Worm (Caenorhabditis elegans) whole organism, late embryonic: ENCODE results near the gene Y82E9BL.18.
"Not testable (repeated sequence)": the region's sequence is repeated elsewhere in the genome, so short reads cannot be mapped to it uniquely, and the experiment has no call there.

Experiments
- F13H6.1 ChIP-seq: sonication (generic microtip); optimal IDR thresholded peaks from 2 replicates; lab custom pipeline; 2016; ENCODE audit warnings: missing genetic modification characterization, missing compliant biosample characterization
- T23F11.4 ChIP-seq: fragments of 200-800 bp; sonication (Bioruptor generic); optimal IDR thresholded peaks from 2 replicates; lab custom pipeline; 2018; ENCODE audit warnings: mild to moderate bottlenecking, missing genetic modification characterization, missing compliant biosample characterization
- Y22D7AL.16 ChIP-seq: sonication (generic microtip); optimal IDR thresholded peaks from 2 replicates; lab custom pipeline; 2016; ENCODE audit warnings: missing genetic modification characterization, missing compliant biosample characterization
- ama-1 ChIP-seq: fragments of 150-350 bp; optimal IDR thresholded peaks from 2 replicates; lab custom pipeline; 2014
- ceh-14 ChIP-seq: sonication (generic microtip); optimal IDR thresholded peaks from 2 replicates; lab custom pipeline; 2016; ENCODE audit warnings: missing genotype, missing genetic modification characterization, missing compliant biosample characterization
- ceh-19 ChIP-seq: fragments of 200-800 bp; sonication (Bioruptor generic); optimal IDR thresholded peaks from 2 replicates; lab custom pipeline; 2018; ENCODE audit warnings: mild to moderate bottlenecking, missing genetic modification characterization, missing compliant biosample characterization
- ceh-2 ChIP-seq: sonication (generic microtip); optimal IDR thresholded peaks from 2 replicates; lab custom pipeline; 2016; ENCODE audit warnings: missing genotype, missing genetic modification characterization, missing compliant biosample characterization
- ceh-34 ChIP-seq: sonication (generic microtip); optimal IDR thresholded peaks from 2 replicates; lab custom pipeline; 2016; ENCODE audit warnings: mild to moderate bottlenecking, missing genetic modification characterization, missing compliant biosample characterization
- ceh-45 ChIP-seq: fragments of 200-800 bp; sonication (Bioruptor generic); IDR thresholded peaks from 2 replicates; pipeline ENCODE4 v1.3.6; 2022; ENCODE audit warnings: missing genetic modification reagents, missing genetic modification characterization, missing compliant biosample characterization
- ceh-9 ChIP-seq: sonication (generic microtip); optimal IDR thresholded peaks from 2 replicates; lab custom pipeline; 2016; ENCODE audit warnings: mild to moderate bottlenecking, missing genetic modification characterization, inconsistent platforms, missing compliant biosample characterization
- che-1 ChIP-seq: sonication (generic microtip); optimal IDR thresholded peaks from 2 replicates; lab custom pipeline; 2016; ENCODE audit warnings: mild to moderate bottlenecking, missing genetic modification characterization, missing compliant biosample characterization
- dve-1 ChIP-seq: sonication (generic microtip); optimal IDR thresholded peaks from 2 replicates; lab custom pipeline; 2017; ENCODE audit warnings: antibody characterized with exemption, mild to moderate bottlenecking, missing genetic modification characterization, missing compliant biosample characterization
- elt-4 ChIP-seq: sonication (generic microtip); optimal IDR thresholded peaks from 2 replicates; lab custom pipeline; 2016; ENCODE audit warnings: missing genetic modification characterization, missing compliant biosample characterization
- ets-4 ChIP-seq: sonication (generic microtip); optimal IDR thresholded peaks from 2 replicates; lab custom pipeline; 2016; ENCODE audit warnings: missing genetic modification characterization, missing compliant biosample characterization
- eyg-1 ChIP-seq: sonication (generic microtip); optimal IDR thresholded peaks from 2 replicates; lab custom pipeline; 2016; ENCODE audit warnings: missing genotype, missing genetic modification characterization, missing compliant biosample characterization
- gmeb-2 ChIP-seq: sonication (generic microtip); optimal IDR thresholded peaks from 2 replicates; lab custom pipeline; 2016; ENCODE audit warnings: missing genetic modification characterization, inconsistent platforms, missing compliant biosample characterization
- hlh-15 ChIP-seq: sonication (generic microtip); optimal IDR thresholded peaks from 2 replicates; lab custom pipeline; 2016; ENCODE audit warnings: missing genetic modification characterization, missing compliant biosample characterization
- hlh-30 ChIP-seq: sonication (generic microtip); optimal IDR thresholded peaks from 2 replicates; lab custom pipeline; 2017; ENCODE audit warnings: antibody characterized with exemption, missing genetic modification characterization, missing compliant biosample characterization; ENCODE audit not compliant: insufficient read depth
- hlh-8 ChIP-seq: sonication (generic microtip); optimal IDR thresholded peaks from 2 replicates; lab custom pipeline; 2016; ENCODE audit warnings: missing genotype, missing genetic modification characterization, missing compliant biosample characterization
- lim-6 ChIP-seq: sonication (generic microtip); optimal IDR thresholded peaks from 2 replicates; lab custom pipeline; 2016; ENCODE audit warnings: missing genetic modification characterization, missing compliant biosample characterization
- lin-11 ChIP-seq: fragments of 200-800 bp; sonication (Bioruptor generic); optimal IDR thresholded peaks from 2 replicates; lab custom pipeline; 2018; ENCODE audit warnings: mild to moderate bottlenecking, missing genetic modification characterization, missing compliant biosample characterization
- madf-2 ChIP-seq: sonication (generic microtip); optimal IDR thresholded peaks from 2 replicates; lab custom pipeline; 2017; ENCODE audit warnings: missing genetic modification characterization, missing compliant biosample characterization
- nhr-11 ChIP-seq: fragments of 150-350 bp; optimal IDR thresholded peaks from 2 replicates; lab custom pipeline; 2014; ENCODE audit warnings: missing biosample characterization, missing genetic modification characterization
- odd-2 ChIP-seq: sonication (generic microtip); optimal IDR thresholded peaks from 2 replicates; lab custom pipeline; 2017; ENCODE audit warnings: antibody characterized with exemption, mild to moderate bottlenecking, missing genetic modification characterization, missing compliant biosample characterization
- pat-9 ChIP-seq: fragments of 200-800 bp; sonication (Bioruptor generic); optimal IDR thresholded peaks from 2 replicates; lab custom pipeline; 2018; ENCODE audit warnings: mild to moderate bottlenecking, missing genetic modification characterization, moderate library complexity, missing compliant biosample characterization
- pha-2 ChIP-seq: sonication (generic microtip); optimal IDR thresholded peaks from 2 replicates; lab custom pipeline; 2017; ENCODE audit warnings: mild to moderate bottlenecking, missing genetic modification characterization, missing compliant biosample characterization
- pha-4 ChIP-seq: fragments of 150-350 bp; optimal IDR thresholded peaks from 2 replicates; lab custom pipeline; 2018; ENCODE audit warnings: missing biosample characterization, missing genetic modification reagents, missing genetic modification characterization
- pqm-1 ChIP-seq: sonication (generic microtip); optimal IDR thresholded peaks from 2 replicates; lab custom pipeline; 2016; ENCODE audit warnings: missing genetic modification characterization, missing compliant biosample characterization
- ref-2 ChIP-seq: sonication (generic microtip); optimal IDR thresholded peaks from 2 replicates; lab custom pipeline; 2016; ENCODE audit warnings: missing genetic modification characterization, missing compliant biosample characterization
- rnt-1 ChIP-seq: sonication (generic microtip); optimal IDR thresholded peaks from 2 replicates; lab custom pipeline; 2016; ENCODE audit warnings: missing genetic modification characterization, missing compliant biosample characterization
- sdc-2 ChIP-seq: sonication (generic microtip); optimal IDR thresholded peaks from 2 replicates; lab custom pipeline; 2016; ENCODE audit warnings: missing genotype, missing genetic modification characterization, missing compliant biosample characterization
- sox-4 ChIP-seq: sonication (generic microtip); optimal IDR thresholded peaks from 2 replicates; lab custom pipeline; 2017; ENCODE audit warnings: mild to moderate bottlenecking, missing genetic modification characterization, inconsistent platforms, missing compliant biosample characterization
- syd-9 ChIP-seq: sonication (generic microtip); optimal IDR thresholded peaks from 2 replicates; lab custom pipeline; 2016; ENCODE audit warnings: mild to moderate bottlenecking, missing genetic modification characterization, moderate library complexity, missing compliant biosample characterization
- tbx-7 ChIP-seq: sonication (generic microtip); optimal IDR thresholded peaks from 2 replicates; lab custom pipeline; 2016; ENCODE audit warnings: missing genotype, missing genetic modification characterization, missing compliant biosample characterization
- ttx-3 ChIP-seq: sonication (generic microtip); optimal IDR thresholded peaks from 2 replicates; lab custom pipeline; 2016; ENCODE audit warnings: missing genetic modification reagents, missing genetic modification characterization, missing compliant biosample characterization
- unc-42 ChIP-seq: sonication (generic microtip); optimal IDR thresholded peaks from 2 replicates; lab custom pipeline; 2016; ENCODE audit warnings: missing genotype, missing genetic modification characterization, missing compliant biosample characterization
- unc-55 ChIP-seq: sonication (generic microtip); optimal IDR thresholded peaks from 2 replicates; lab custom pipeline; 2017; ENCODE audit warnings: missing biosample characterization, missing genetic modification reagents, missing genetic modification characterization
- unc-86 ChIP-seq: sonication (generic microtip); optimal IDR thresholded peaks from 2 replicates; lab custom pipeline; 2016; ENCODE audit warnings: missing genetic modification characterization, missing compliant biosample characterization
- ztf-16 ChIP-seq: sonication (generic microtip); optimal IDR thresholded peaks from 2 replicates; lab custom pipeline; 2017; ENCODE audit warnings: missing genetic modification characterization, missing compliant biosample characterization

Y82E9BL.18 gene

ce11 chrIII:1354523-1354922 lies 27.9 kb downstream of the Y82E9BL.18 start:
- TF ChIP-seq ama-1 (lab: Kevin White, UChicago) (no peak), unc-42 (tag; lab: Kevin White, UChicago) (no peak), ets-4 (tag; lab: Kevin White, UChicago) (no peak), syd-9 (tag; lab: Kevin White, UChicago) (no peak), ztf-16 (tag; lab: Kevin White, UChicago) (no peak), madf-2 (tag; lab: Kevin White, UChicago) (no peak), ceh-19 (GFP tag; lab: Kevin White, UChicago) (no peak), hlh-15 (no peak), tbx-7 (tag; lab: Kevin White, UChicago) (no peak), lim-6 (tag; lab: Kevin White, UChicago) (no peak), rnt-1 (tag; lab: Kevin White, UChicago) (no peak), pat-9 (tag; lab: Kevin White, UChicago) (no peak), ceh-14 (tag; lab: Kevin White, UChicago) (no peak), Y22D7AL.16 (no peak), lin-11 (tag; lab: Kevin White, UChicago) (no peak), ttx-3 (tag; lab: Kevin White, UChicago) (no peak), unc-55 (GFP tag; lab: Kevin White, UChicago) (no peak), pha-2 (no peak)

- TF ChIP-seq pqm-1 (tag; lab: Kevin White, UChicago) (no peak), ceh-45 (GFP tag; lab: Robert Waterston, UW) (no peak), pat-9 (tag; lab: Kevin White, UChicago) (no peak), F13H6.1 (tag; lab: Kevin White, UChicago) (no peak), lim-6 (tag; lab: Kevin White, UChicago) (no peak), Y22D7AL.16 (no peak), pha-4 (tag; lab: Kevin White, UChicago) (no peak), hlh-30 (no peak), unc-86 (tag; lab: Kevin White, UChicago) (no peak), sox-4 (tag; lab: Kevin White, UChicago) (no peak)
These were observed 28.7 kb downstream of the Y82E9BL.18 start, which contains the start of gene Y82E9BL.1 for ce11 chrIII:1355320-1355719. Gene Y82E9BL.1 (minus strand): TSS chrIII:1355420.

- TF ChIP-seq elt-4 (tag; lab: Kevin White, UChicago); dve-1 (tag; lab: Kevin White, UChicago); ceh-2: not testable (repeated sequence)
These were observed 31.4 kb downstream of the Y82E9BL.18 start, which contains the start of gene Y82E9BR.8 for ce11 chrIII:1357973-1358372. Gene Y82E9BR.8 (minus strand): TSS chrIII:1358073.

- TF ChIP-seq eyg-1 (tag; lab: Kevin White, UChicago) (no peak), unc-55 (GFP tag; lab: Kevin White, UChicago) (no peak)
These were observed 33.1 kb downstream of the Y82E9BL.18 start, which contains the start of gene Y82E9BR.9 for ce11 chrIII:1359669-1360068. Gene Y82E9BR.9 (minus strand): TSS chrIII:1359769.

ce11 chrIII:1372563-1372962 lies 46.0 kb downstream of the Y82E9BL.18 start:
- TF ChIP-seq odd-2 (tag; lab: Kevin White, UChicago) = no peak
- TF ChIP-seq hlh-8 (tag; lab: Kevin White, UChicago) = peak; percentile 69
- TF ChIP-seq madf-2 (tag; lab: Kevin White, UChicago) = no peak
- no peak for TF ChIP-seq ceh-9 (tag; lab: Kevin White, UChicago)

- no peak for TF ChIP-seq ref-2 (tag; lab: Kevin White, UChicago)
- no peak for TF ChIP-seq madf-2 (tag; lab: Kevin White, UChicago)
- TF ChIP-seq T23F11.4 (GFP tag; lab: Kevin White, UChicago) = no peak
- TF ChIP-seq unc-86 (tag; lab: Kevin White, UChicago) = no peak
- TF ChIP-seq eyg-1 (tag; lab: Kevin White, UChicago) = no peak
- no peak for TF ChIP-seq ceh-34 (tag; lab: Kevin White, UChicago)
- no peak for TF ChIP-seq ets-4 (tag; lab: Kevin White, UChicago)
- no peak for TF ChIP-seq nhr-11 (tag; lab: Kevin White, UChicago)
- no peak for TF ChIP-seq dve-1 (tag; lab: Kevin White, UChicago)
- no peak for TF ChIP-seq unc-42 (tag; lab: Kevin White, UChicago)
- no peak for TF ChIP-seq hlh-8 (tag; lab: Kevin White, UChicago)
- TF ChIP-seq sdc-2 (tag; lab: Kevin White, UChicago) = no peak
- TF ChIP-seq gmeb-2 (tag; lab: Kevin White, UChicago) = no peak
- no peak for TF ChIP-seq pha-2
- TF ChIP-seq che-1 (tag; lab: Kevin White, UChicago) = no peak
- TF ChIP-seq tbx-7 (tag; lab: Kevin White, UChicago) = no peak
These were observed 47.8 kb downstream of the Y82E9BL.18 start, which contains the start of gene Y82E9BR.20 for ce11 chrIII:1374355-1374807. Gene Y82E9BR.20 (plus strand): TSS chrIII:1374405.
